Worm (Caenorhabditis elegans) whole organism, L2 larva: ENCODE results near the gene R09F10.5.

ENCODE experiments used
- ZK546.5 ChIP-seq: sonication (generic microtip); optimal IDR thresholded peaks from 2 replicates; lab custom pipeline; 2017; ENCODE audit warnings: missing biosample characterization, missing genetic modification characterization
- aly-2 ChIP-seq: fragments of 150-350 bp; optimal IDR thresholded peaks from 2 replicates; lab custom pipeline; 2014; ENCODE audit warnings: missing biosample characterization, missing genetic modification characterization
- crh-2 ChIP-seq: sonication (generic microtip); optimal IDR thresholded peaks from 2 replicates; lab custom pipeline; 2017; ENCODE audit warnings: missing biosample characterization, missing genetic modification characterization
- elt-3 ChIP-seq: sonication (generic microtip); optimal IDR thresholded peaks from 2 replicates; lab custom pipeline; 2017; ENCODE audit warnings: missing biosample characterization, missing genetic modification characterization
- lin-13 ChIP-seq: fragments of 150-350 bp; optimal IDR thresholded peaks from 2 replicates; lab custom pipeline; 2014; ENCODE audit warnings: missing biosample characterization, missing genetic modification reagents, missing genetic modification characterization
- nhr-237 ChIP-seq: fragments of 150-350 bp; optimal IDR thresholded peaks from 2 replicates; lab custom pipeline; 2014; ENCODE audit warnings: missing biosample characterization, missing genetic modification characterization
- nhr-77 ChIP-seq: fragments of 150-350 bp; optimal IDR thresholded peaks from 2 replicates; lab custom pipeline; 2014; ENCODE audit warnings: missing biosample characterization, missing genetic modification characterization
- snpc-4 ChIP-seq: fragments of 150-350 bp; optimal IDR thresholded peaks from 2 replicates; lab custom pipeline; 2014; ENCODE audit warnings: missing biosample characterization, missing genetic modification characterization
- unc-39 ChIP-seq: fragments of 150-350 bp; optimal IDR thresholded peaks from 2 replicates; lab custom pipeline; 2014; ENCODE audit warnings: missing biosample characterization, missing genetic modification characterization
- ztf-11 ChIP-seq: sonication (generic microtip); optimal IDR thresholded peaks from 2 replicates; lab custom pipeline; 2017; ENCODE audit warnings: missing biosample characterization, missing genetic modification characterization

ce11 chrX:8327800-8328199, 20.3 kb upstream of the R09F10.5 start, which contains the start of gene F55E10.4:
- TF ChIP-seq snpc-4 (tag; lab: Kevin White, UChicago) (no peak), aly-2 (tag; lab: Kevin White, UChicago) (no peak), ZK546.5 (tag; lab: Kevin White, UChicago) (no peak), nhr-77 (tag; lab: Kevin White, UChicago) (no peak), crh-2 (tag; lab: Kevin White, UChicago) (no peak), lin-13 (GFP tag; lab: Kevin White, UChicago) (no peak), nhr-237 (tag; lab: Kevin White, UChicago) (no peak), unc-39 (tag; lab: Kevin White, UChicago) (no peak), ztf-11 (tag; lab: Kevin White, UChicago) (no peak), elt-3 (tag; lab: Kevin White, UChicago) (no peak)
